Worm (Caenorhabditis elegans): ENCODE data around the gene ZK105.13.

The ZK105.13 gene

DNA sequence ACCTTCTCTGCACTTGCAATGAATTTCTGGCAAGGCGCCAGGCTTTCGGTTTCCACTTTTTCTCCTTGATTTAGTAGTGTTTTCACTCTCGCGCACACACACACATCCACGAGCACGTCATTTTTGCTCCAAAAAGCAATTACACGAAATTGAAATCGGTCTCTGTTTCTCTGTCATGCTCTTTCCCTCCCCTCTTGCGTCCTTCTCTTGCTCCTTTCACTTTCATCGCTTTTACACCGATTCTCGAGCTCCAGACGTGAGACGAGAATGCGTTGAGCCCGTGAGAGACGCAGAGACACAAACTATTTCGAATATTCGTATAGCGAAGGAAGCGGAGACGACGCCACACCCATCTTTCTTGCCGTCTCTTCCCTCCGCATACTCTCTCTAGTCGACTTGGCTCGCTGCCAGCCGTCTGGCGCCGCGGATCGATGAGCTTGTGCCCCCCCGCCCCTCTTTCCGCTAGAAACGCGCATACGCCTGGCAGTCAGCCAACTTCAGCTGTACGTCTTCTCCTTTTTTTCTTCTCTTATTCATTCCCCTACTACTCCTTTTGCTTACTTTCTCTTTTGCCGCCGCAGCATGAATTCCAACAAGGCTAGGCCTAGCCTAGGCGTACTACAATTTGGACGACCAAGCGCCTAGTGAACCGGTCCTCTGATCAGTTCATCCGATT lies 15.2 kb upstream of the ZK105.13 start (continued):
- TF ChIP-seq nhr-85 (tag) = no peak
- TF ChIP-seq snu-23 (GFP tag; optimal IDR thresholded peaks at IDR 0.05) = peak; percentile 80
- TF ChIP-seq ces-1 (GFP tag; optimal IDR thresholded peaks at IDR 0.05) = no peak
- peak; percentile 86 for TF ChIP-seq swsn-7 (tag; optimal IDR thresholded peaks at IDR 0.05)
- TF ChIP-seq nhr-84 (tag; optimal IDR thresholded peaks at IDR 0.05) = no peak
- TF ChIP-seq nhr-20 (tag; optimal IDR thresholded peaks at IDR 0.05) = peak; percentile 75
- TF ChIP-seq Y116A8C.19 (tag; optimal IDR thresholded peaks at IDR 0.05; ENCODE audit: borderline replicate concordance) = no peak
- TF ChIP-seq pqm-1 (tag; optimal IDR thresholded peaks at IDR 0.05) = no peak
- peak; percentile 93 for TF ChIP-seq tbx-2 (tag; optimal IDR thresholded peaks at IDR 0.05)
- no peak for TF ChIP-seq aha-1 (tag; optimal IDR thresholded peaks at IDR 0.05)
- no peak for TF ChIP-seq ceh-63 (GFP tag; optimal IDR thresholded peaks at IDR 0.05)
- no peak for TF ChIP-seq hpl-2 (GFP tag; optimal IDR thresholded peaks at IDR 0.05)
- TF ChIP-seq fkh-8 (tag; optimal IDR thresholded peaks at IDR 0.05) = peak; percentile 99
- no peak for TF ChIP-seq lin-15B (tag; optimal IDR thresholded peaks at IDR 0.05)
- peak; percentile 81 for TF ChIP-seq ceh-88 (GFP tag; IDR thresholded peaks at IDR 0.05)
- TF ChIP-seq ztf-4 (tag; optimal IDR thresholded peaks at IDR 0.05) = peak; percentile 36
- no peak for TF ChIP-seq unc-62 (GFP tag; optimal IDR thresholded peaks at IDR 0.05)
- TF ChIP-seq nhr-12 (tag; optimal IDR thresholded peaks at IDR 0.05) = no peak
- peak; percentile 80 for TF ChIP-seq pax-3 (tag; optimal IDR thresholded peaks at IDR 0.05)
- peak; percentile 98 for TF ChIP-seq blmp-1 (tag; optimal IDR thresholded peaks at IDR 0.05)
- TF ChIP-seq C34B4.2 (tag; optimal IDR thresholded peaks at IDR 0.05) = no peak
- TF ChIP-seq xbp-1 (tag; optimal IDR thresholded peaks at IDR 0.05) = peak; percentile 67
- TF ChIP-seq nhr-19 (GFP tag; conservative IDR thresholded peaks at IDR 0.05) = peak; percentile 71
- no peak for TF ChIP-seq tlp-1 (tag; optimal IDR thresholded peaks at IDR 0.05)
- no peak for TF ChIP-seq hlh-17 (GFP tag; optimal IDR thresholded peaks at IDR 0.05; ENCODE audit: borderline replicate concordance)
- TF ChIP-seq nhr-28 (tag; optimal IDR thresholded peaks at IDR 0.05) = no peak
- TF ChIP-seq egl-27 (tag; optimal IDR thresholded peaks at IDR 0.05) = peak in 1 of 2 experiments; percentile 89
- peak; percentile 71 for TF ChIP-seq nhr-11 (tag; optimal IDR thresholded peaks at IDR 0.05)
- TF ChIP-seq C04F5.9 (tag; optimal IDR thresholded peaks at IDR 0.05) = no peak
- no peak for TF ChIP-seq unc-30 (tag; optimal IDR thresholded peaks at IDR 0.05)
- TF ChIP-seq zip-4 (GFP tag; optimal IDR thresholded peaks at IDR 0.05) = peak; percentile 52
- TF ChIP-seq isw-1 (GFP tag; IDR thresholded peaks at IDR 0.05) = peak; percentile 72
- TF ChIP-seq sup-37 (GFP tag; optimal IDR thresholded peaks at IDR 0.05) = no peak
- TF ChIP-seq unc-86 (tag; optimal IDR thresholded peaks at IDR 0.05) = peak; percentile 90

DNA sequence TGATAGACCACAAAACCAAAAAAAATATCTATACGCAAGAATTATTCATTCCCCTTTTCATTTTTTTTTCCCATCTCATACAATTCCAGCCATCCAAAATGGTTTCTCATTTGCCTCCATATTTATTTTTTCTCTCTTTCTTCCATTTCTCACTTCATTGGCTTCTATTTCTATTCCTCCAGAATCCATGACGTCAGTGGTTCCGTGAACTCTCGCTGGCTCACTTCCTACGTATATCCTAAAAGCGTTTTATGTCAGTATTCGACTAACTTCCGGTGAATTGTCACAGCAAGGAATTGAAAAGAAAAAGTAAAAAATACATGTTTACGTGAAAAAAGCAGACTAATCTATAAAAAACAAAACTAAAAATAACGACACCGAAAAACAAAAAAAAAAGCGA lies 14.0 kb upstream of the ZK105.13 start:
- no peak for TF ChIP-seq unc-30 (tag; optimal IDR thresholded peaks at IDR 0.05)
- TF ChIP-seq tbx-2 (tag; optimal IDR thresholded peaks at IDR 0.05) = peak; percentile 13
- TF ChIP-seq Y116A8C.19 (tag; optimal IDR thresholded peaks at IDR 0.05; ENCODE audit: borderline replicate concordance) = no peak
- no peak for TF ChIP-seq mep-1 (tag; optimal IDR thresholded peaks at IDR 0.05)
- TF ChIP-seq tlp-1 (tag; optimal IDR thresholded peaks at IDR 0.05) = no peak
- no peak for TF ChIP-seq pqm-1 (tag; optimal IDR thresholded peaks at IDR 0.05)
- no peak for TF ChIP-seq pag-3 (tag; optimal IDR thresholded peaks at IDR 0.05; ENCODE audit: borderline replicate concordance, insufficient read depth)
- peak; percentile 30 for TF ChIP-seq nhr-47 (tag; optimal IDR thresholded peaks at IDR 0.05)
- peak; percentile 55 for TF ChIP-seq unc-86 (tag; optimal IDR thresholded peaks at IDR 0.05)
- TF ChIP-seq xbp-1 (tag; optimal IDR thresholded peaks at IDR 0.05) = no peak
- no peak for TF ChIP-seq lin-35 (GFP tag; optimal IDR thresholded peaks at IDR 0.05)
- TF ChIP-seq lin-14 (GFP tag; optimal IDR thresholded peaks at IDR 0.05) = peak; percentile 75
- peak; percentile 71 for TF ChIP-seq fkh-8 (tag; optimal IDR thresholded peaks at IDR 0.05)
- peak; percentile 15 for TF ChIP-seq dsc-1 (tag; optimal IDR thresholded peaks at IDR 0.05)
- TF ChIP-seq egl-13 (tag; optimal IDR thresholded peaks at IDR 0.05) = peak; percentile 37
- TF ChIP-seq nhr-71 (tag; optimal IDR thresholded peaks at IDR 0.05) = peak; percentile 64
- no peak for TF ChIP-seq egl-27 (tag; optimal IDR thresholded peaks at IDR 0.05)
- no peak for TF ChIP-seq unc-98 (GFP tag; IDR thresholded peaks at IDR 0.05)
